Fruit fly (Drosophila melanogaster) whole organism: ENCODE data around the gene Sfxn1-3.

Experiments used
- Dll ChIP-seq: fragments of >200 bp; optimal IDR thresholded peaks from 2 replicates; lab custom pipeline; 2017
- EcR ChIP-seq, 2 experiments: fragments of >200 bp; optimal IDR thresholded peaks; 2 replicates each; lab custom pipeline; 2017; ENCODE audit warnings: missing biosample characterization in 2 of 2, missing genetic modification characterization in 2 of 2, missing genetic modification reagents in 2 of 2
- pan ChIP-seq: fragments of >200 bp; optimal IDR thresholded peaks from 2 replicates; lab custom pipeline; 2017
- usp ChIP-seq: fragments of >200 bp; optimal IDR thresholded peaks from 2 replicates; lab custom pipeline; 2017; ENCODE audit warnings: missing biosample characterization, missing genetic modification characterization, mixed read lengths

- TF ChIP-seq usp (GFP tag; lab: Kevin White, UChicago) (no peak), pan (lab: Kevin White, UChicago) (no peak), EcR (GFP tag; optimal IDR thresholded peaks at IDR 0.05; lab: Kevin White, UChicago) (no peak), Dll (lab: Kevin White, UChicago) (no peak)
Measured at dm6 chr3R:4381079-4381919, 2.9 kb downstream of the Sfxn1-3 start, which contains the start of gene Cont.
